Fruit fly (Drosophila melanogaster): ENCODE measurements around the gene Asciz.

Asciz gene

DNA sequence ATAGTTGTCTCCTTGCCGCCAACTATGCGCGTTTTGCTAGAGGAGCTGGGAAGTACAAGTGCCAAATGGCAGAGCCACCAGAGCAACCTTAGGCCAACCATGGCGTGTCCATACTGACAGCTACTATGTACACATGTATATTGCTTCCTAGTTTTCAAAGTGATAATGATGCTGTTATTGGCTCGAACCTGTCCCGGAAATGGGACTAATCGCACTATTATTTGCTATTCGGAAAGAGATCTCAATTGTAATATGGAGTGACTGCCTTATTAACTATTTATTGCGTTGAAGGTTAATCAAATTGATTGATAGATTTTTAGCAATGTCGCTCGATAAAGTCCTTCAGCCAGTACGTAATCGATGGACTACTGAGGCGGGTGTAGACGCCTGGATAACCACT is 38.3 kb upstream of the Asciz start, which contains the start of gene CG33159:
Gene CG33159 (minus strand): TSS at position 101 of the 400 bp plus-strand sequence.
- TF ChIP-seq sisA (GFP tag; IDR thresholded peaks at IDR 0.05), result no peak
- no peak for TF ChIP-seq zfh1 (GFP tag; IDR thresholded peaks at IDR 0.05)
- no peak for TF ChIP-seq CG12155 (GFP tag; optimal IDR thresholded peaks at IDR 0.05)
- no peak for TF ChIP-seq jigr1 (GFP tag; IDR thresholded peaks at IDR 0.05)
- no peak for TF ChIP-seq hth (optimal IDR thresholded peaks at IDR 0.05)
- no peak for TF ChIP-seq knrl (GFP tag; IDR thresholded peaks at IDR 0.05; ENCODE audit: partially characterized antibody)
- no peak for TF ChIP-seq pzg (GFP tag; optimal IDR thresholded peaks at IDR 0.05)
- no peak for TF ChIP-seq Kr (GFP tag; optimal IDR thresholded peaks at IDR 0.05)
- TF ChIP-seq Ets65A (GFP tag), result no peak
- no peak for TF ChIP-seq CG7271 (tag; optimal IDR thresholded peaks at IDR 0.05)
- TF ChIP-seq amos (GFP tag; IDR thresholded peaks at IDR 0.05; ENCODE audit: partially characterized antibody), result no peak
- no peak for TF ChIP-seq CG2875 (GFP tag; optimal IDR thresholded peaks at IDR 0.05)
- TF ChIP-seq CG18619 (GFP tag; optimal IDR thresholded peaks at IDR 0.05), result no peak
- no peak for TF ChIP-seq CG17568 (GFP tag; optimal IDR thresholded peaks at IDR 0.05)
- no peak for TF ChIP-seq jumu (GFP tag; optimal IDR thresholded peaks at IDR 0.05)
- TF ChIP-seq CG3065 (GFP tag; optimal IDR thresholded peaks at IDR 0.05), result no peak
- no peak for TF ChIP-seq CG4282 (GFP tag; optimal IDR thresholded peaks at IDR 0.05)
- TF ChIP-seq MESR4 (GFP tag; optimal IDR thresholded peaks at IDR 0.05), result no peak
- no peak for TF ChIP-seq Dll (GFP tag; IDR thresholded peaks at IDR 0.05; ENCODE audit: partially characterized antibody)
- TF ChIP-seq CG16779 (GFP tag; IDR thresholded peaks at IDR 0.05), result no peak

DNA sequence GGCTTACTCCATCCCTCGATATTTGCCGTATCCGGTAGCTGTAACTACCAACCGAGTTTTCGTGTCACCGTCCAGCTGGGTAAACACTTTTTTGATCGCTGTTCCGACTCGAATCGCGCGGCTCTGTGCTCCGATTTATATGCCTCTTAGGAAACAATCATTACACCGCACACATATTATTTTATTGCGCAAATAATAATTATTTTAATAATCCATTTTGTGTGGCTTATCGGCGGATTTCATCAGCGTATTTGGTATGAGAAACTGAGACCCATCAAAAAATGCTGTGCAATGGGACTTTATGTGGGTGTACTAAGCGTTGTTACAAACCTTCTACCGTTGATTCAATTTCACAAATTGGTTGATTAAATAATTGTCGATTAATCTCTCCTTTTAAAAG is 37.0 kb upstream of the Asciz start, which contains the start of gene CG32271:
Gene CG32271 (minus strand): TSS at position 101 of the 400 bp plus-strand sequence.
- TF ChIP-seq CrebB (tag; optimal IDR thresholded peaks at IDR 0.05) (no peak), cwo (GFP tag; optimal IDR thresholded peaks at IDR 0.05) (no peak), CkIIα-i1 (GFP tag; IDR thresholded peaks at IDR 0.05) (no peak), CG17328 (GFP tag; IDR thresholded peaks at IDR 0.05) (no peak), tx (GFP tag; optimal IDR thresholded peaks at IDR 0.05) (no peak), CG4730 (GFP tag; IDR thresholded peaks at IDR 0.05) (no peak), Mrtf (GFP tag; IDR thresholded peaks at IDR 0.05) (no peak), CG13775 (GFP tag; optimal IDR thresholded peaks at IDR 0.05) (no peak), CG13894 (tag; optimal IDR thresholded peaks at IDR 0.05) (no peak), H2.0 (GFP tag; IDR thresholded peaks at IDR 0.05) (no peak), croc (GFP tag; conservative IDR thresholded peaks at IDR 0.05) (no peak), odd (GFP tag; optimal IDR thresholded peaks at IDR 0.05) (no peak), sens (GFP tag) (no peak), CG7928 (GFP tag; optimal IDR thresholded peaks at IDR 0.05) (no peak)

DNA sequence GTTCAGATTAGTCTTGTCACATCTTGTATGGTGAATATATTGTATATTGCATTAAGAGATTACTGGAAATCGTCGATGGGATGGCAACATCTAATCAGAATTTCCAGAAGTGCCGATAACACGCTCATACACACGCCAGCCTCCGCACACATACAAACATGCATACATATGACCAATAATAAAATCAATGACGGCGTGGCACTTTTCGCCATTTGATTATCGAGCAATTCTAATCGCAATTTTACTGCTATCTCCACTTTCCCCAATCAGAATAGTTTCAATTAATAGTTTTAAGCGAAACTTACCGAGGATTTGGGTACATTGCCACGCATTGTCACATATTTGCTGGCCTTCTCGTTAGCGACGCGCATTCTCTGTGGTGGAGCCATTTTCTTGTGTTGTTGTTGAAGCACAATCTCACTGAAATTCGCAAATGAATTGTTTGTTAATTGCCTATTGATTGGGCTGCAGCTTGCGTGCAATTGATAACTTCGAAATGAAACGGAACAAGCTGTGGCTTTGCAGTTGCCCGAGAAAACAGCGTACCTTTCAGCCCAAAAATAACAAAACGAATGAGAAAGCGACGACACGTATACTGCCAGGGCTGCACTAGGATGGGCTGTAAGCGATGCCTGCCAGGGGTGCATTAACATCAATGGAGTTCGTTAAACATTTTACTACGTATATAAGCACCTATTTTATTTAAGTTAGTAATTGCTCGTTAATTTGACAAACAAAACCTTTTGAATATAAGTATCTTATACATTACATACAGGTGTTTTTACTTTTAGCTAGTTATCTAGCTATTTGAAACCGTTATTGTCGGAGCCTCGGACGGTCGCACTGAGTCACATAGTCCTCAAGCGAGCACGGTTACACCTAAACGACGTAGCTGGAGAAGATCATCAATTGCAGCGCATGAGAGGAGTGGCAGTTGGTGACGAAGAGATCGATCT is 32.7 kb upstream of the Asciz start, which contains the start of the genes CG32276 and gry:
Gene CG32276 (minus strand): TSS at position 601 of the 956 bp plus-strand sequence.
Gene gry (plus strand): TSS at position 644 of the 956 bp plus-strand sequence.
- peak; percentile 82 for TF ChIP-seq CG9609 (GFP tag; optimal IDR thresholded peaks at IDR 0.05)
- peak; percentile 36 for TF ChIP-seq pb (GFP tag; optimal IDR thresholded peaks at IDR 0.05)
- no peak for TF ChIP-seq zf30C (GFP tag; optimal IDR thresholded peaks at IDR 0.05)
- TF ChIP-seq ken (GFP tag; IDR thresholded peaks at IDR 0.05), result peak; percentile 54; the same call in 1 of the 3 replicates
- TF ChIP-seq CG10565 (GFP tag; optimal IDR thresholded peaks at IDR 0.05), result peak; percentile 26
- no peak for TF ChIP-seq dimm (GFP tag; IDR thresholded peaks at IDR 0.05)
- peak; percentile 85 for TF ChIP-seq zfh2 (GFP tag; optimal IDR thresholded peaks at IDR 0.05)
- TF ChIP-seq gcm2 (GFP tag; optimal IDR thresholded peaks at IDR 0.05), result peak; percentile 39
- TF ChIP-seq CG14014 (GFP tag; IDR thresholded peaks at IDR 0.05), result peak; percentile 36; the same call in 1 of the 2 replicates
- TF ChIP-seq Awh (GFP tag; IDR thresholded peaks at IDR 0.05), result no peak
- peak; percentile 65 for TF ChIP-seq CG13296 (GFP tag; optimal IDR thresholded peaks at IDR 0.05)
- peak; percentile 72 for TF ChIP-seq Ada2b (GFP tag; IDR thresholded peaks at IDR 0.05)
- TF ChIP-seq Abd-B (GFP tag; optimal IDR thresholded peaks at IDR 0.05), result peak; percentile 43
- TF ChIP-seq CG5953 (GFP tag; IDR thresholded peaks at IDR 0.05), result no peak
- no peak for TF ChIP-seq CG8478 (optimal IDR thresholded peaks at IDR 0.05)
- TF ChIP-seq CG15073 (GFP tag; optimal IDR thresholded peaks at IDR 0.05), result no peak
- no peak; the same call in 1 of the 2 replicates for TF ChIP-seq H2.0 (GFP tag; IDR thresholded peaks at IDR 0.05)
